Worm (Caenorhabditis elegans) whole organism, L2 larva: ENCODE data around the gene dyrb-1.

Experiments
- Y55F3AM.14 ChIP-seq: fragments of 200-800 bp; sonication (Bioruptor generic); optimal IDR thresholded peaks from 2 replicates; lab custom pipeline; 2018; ENCODE audit warnings: mild to moderate bottlenecking, missing genetic modification characterization, missing compliant biosample characterization
- ceh-82 ChIP-seq: fragments of 150-350 bp; optimal IDR thresholded peaks from 2 replicates; lab custom pipeline; 2014; ENCODE audit warnings: missing biosample characterization, missing genetic modification characterization
- egl-27 ChIP-seq: sonication (generic microtip); optimal IDR thresholded peaks from 3 replicates; lab custom pipeline; 2017; ENCODE audit warnings: missing biosample characterization, missing genetic modification reagents, missing genetic modification characterization
- peb-1 ChIP-seq: fragments of 150-350 bp; optimal IDR thresholded peaks from 2 replicates; lab custom pipeline; 2014; ENCODE audit warnings: missing biosample characterization, missing genetic modification characterization
- ztf-1 ChIP-seq: fragments of 200-800 bp; sonication (Bioruptor generic); conservative IDR thresholded peaks from 2 replicates; pipeline ENCODE4 v1.3.6; 2022; ENCODE audit warnings: missing genetic modification characterization, missing compliant biosample characterization

ce11 chrII:9144366-9144765 lies 37.4 kb upstream of the dyrb-1 start:
- TF ChIP-seq ztf-1 (GFP tag; lab: Robert Waterston, UW) (no peak), ceh-82 (no peak), Y55F3AM.14 (GFP tag; lab: Kevin White, UChicago) (no peak), peb-1 (tag; lab: Kevin White, UChicago) (no peak), egl-27 (tag; lab: Kevin White, UChicago) (no peak)
